Worm (Caenorhabditis elegans): Measurements from ENCODE around the gene ZK105.1.

ce11 chrV:7686189-7686588 lies 27.6 kb upstream of the ZK105.1 start, which contains the start of the genes nhr-94 and nhr-152:
- TF ChIP-seq ztf-11 (tag; optimal IDR thresholded peaks at IDR 0.05) (no peak), mdl-1 (tag; optimal IDR thresholded peaks at IDR 0.05) (no peak), lin-15B (tag; optimal IDR thresholded peaks at IDR 0.05) (no peak), egl-27 (tag; optimal IDR thresholded peaks at IDR 0.05) (no peak), nhr-11 (tag; optimal IDR thresholded peaks at IDR 0.05) (no peak), F10B5.3 (tag; optimal IDR thresholded peaks at IDR 0.05) (no peak)
